Fruit fly (Drosophila melanogaster) whole organism, prepupa: ENCODE results near the gene Wdr59.

Experiments used
- CG11762 ChIP-seq: fragments of 200-800 bp; sonication (Bioruptor generic); optimal IDR thresholded peaks from 3 replicates; lab custom pipeline; 2016; ENCODE audit warnings: missing biosample characterization, missing genetic modification characterization; ENCODE audit not compliant: insufficient read depth
- CG8632 ChIP-seq: fragments of 200-800 bp; sonication (Bioruptor generic); optimal IDR thresholded peaks from 3 replicates; lab custom pipeline; 2016; ENCODE audit warnings: missing biosample characterization, missing genetic modification characterization
- CG9139 ChIP-seq: fragments of 200-800 bp; sonication (Bioruptor generic); optimal IDR thresholded peaks from 3 replicates; lab custom pipeline; 2017; ENCODE audit warnings: missing biosample characterization, mild to moderate bottlenecking, missing genetic modification characterization
- Hr39 ChIP-seq: fragments of 200-800 bp; sonication (Bioruptor generic); optimal IDR thresholded peaks from 2 replicates; lab custom pipeline; 2016; ENCODE audit warnings: missing biosample characterization, missing genetic modification characterization
- Lpt ChIP-seq: fragments of 200-800 bp; sonication (Bioruptor generic); optimal IDR thresholded peaks from 3 replicates; lab custom pipeline; 2016; ENCODE audit warnings: missing biosample characterization, missing genetic modification characterization
- Met ChIP-seq: fragments of 200-800 bp; sonication (Bioruptor generic); optimal IDR thresholded peaks from 3 replicates; lab custom pipeline; 2016; ENCODE audit warnings: missing biosample characterization, missing genetic modification characterization
- Smox ChIP-seq: fragments of 200-800 bp; sonication (Bioruptor generic); optimal IDR thresholded peaks from 3 replicates; lab custom pipeline; 2016; ENCODE audit warnings: missing biosample characterization, missing genetic modification characterization
- Sox102F ChIP-seq: fragments of 200-800 bp; sonication (Bioruptor generic); optimal IDR thresholded peaks from 2 replicates; lab custom pipeline; 2016; ENCODE audit warnings: missing biosample characterization, mild to moderate bottlenecking, missing genetic modification characterization
- achi ChIP-seq: fragments of 200-800 bp; sonication (Bioruptor generic); optimal IDR thresholded peaks from 3 replicates; lab custom pipeline; 2016; ENCODE audit warnings: missing biosample characterization, missing genetic modification characterization
- esn ChIP-seq: fragments of 200-800 bp; sonication (Bioruptor generic); optimal IDR thresholded peaks from 2 replicates; lab custom pipeline; 2016; ENCODE audit warnings: missing biosample characterization, mild to moderate bottlenecking, missing genetic modification characterization, moderate library complexity
- net ChIP-seq: fragments of 200-800 bp; sonication (Bioruptor generic); optimal IDR thresholded peaks from 3 replicates; lab custom pipeline; 2016; ENCODE audit warnings: missing biosample characterization, missing genetic modification characterization

DNA sequence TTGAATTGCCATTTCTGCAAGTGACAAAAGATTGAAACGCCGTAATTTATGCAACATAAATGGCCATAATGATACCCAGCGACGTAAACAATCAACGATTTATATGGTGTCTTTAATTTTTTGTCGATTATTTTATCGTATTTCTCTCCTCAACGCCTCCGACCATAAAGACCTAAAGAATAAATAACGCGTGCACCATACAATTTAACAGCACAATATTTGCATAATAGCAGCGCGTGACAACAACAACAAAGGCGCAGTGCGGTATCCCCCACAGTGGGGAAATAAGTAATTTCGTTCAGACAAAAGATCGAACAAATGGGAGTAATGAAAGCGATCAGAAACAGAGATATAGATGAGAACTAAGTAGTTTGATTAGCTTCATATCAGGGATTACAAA, 45.2 kb upstream of the Wdr59 start:
- TF ChIP-seq Sox102F (peak; percentile 3), CG9139 (no peak), Smox (no peak), esn (no peak), CG11762 (GFP tag; lab: Kevin White, UChicago) (no peak), Met (GFP tag; lab: Kevin White, UChicago) (peak; percentile 19), Lpt (GFP tag; lab: Kevin White, UChicago) (no peak), Hr39 (GFP tag; lab: Kevin White, UChicago) (no peak), achi (no peak), CG8632 (GFP tag; lab: Kevin White, UChicago) (no peak), net (GFP tag; lab: Kevin White, UChicago) (no peak)
